Fruit fly (Drosophila melanogaster) whole organism, embryonic: ENCODE results near the gene Plc21C.

ENCODE experiments used
- CG11398 ChIP-seq: fragments of 200-800 bp; sonication (Bioruptor generic); optimal IDR thresholded peaks from 2 replicates; lab custom pipeline; 2016; ENCODE audit warnings: missing biosample characterization, missing genetic modification characterization
- CG12071 ChIP-seq: fragments of 200-800 bp; sonication (Bioruptor generic); optimal IDR thresholded peaks from 3 replicates; lab custom pipeline; 2018; ENCODE audit warnings: missing biosample characterization, mild to moderate bottlenecking, missing genetic modification characterization
- CG12391 ChIP-seq: fragments of 200-800 bp; sonication (Bioruptor generic); optimal IDR thresholded peaks from 3 replicates; lab custom pipeline; 2018; ENCODE audit warnings: missing biosample characterization, mild to moderate bottlenecking, missing genetic modification characterization, moderate library complexity
- CG15601 ChIP-seq: fragments of 200-800 bp; sonication (Bioruptor generic); optimal IDR thresholded peaks from 3 replicates; lab custom pipeline; 2019; ENCODE audit warnings: missing biosample characterization, mild to moderate bottlenecking, missing genetic modification characterization, moderate library complexity
- CG16779 ChIP-seq: fragments of 200-800 bp; sonication (Bioruptor generic); IDR thresholded peaks from 2 replicates; pipeline ENCODE4 v1.3.6; 2022; ENCODE audit warnings: missing biosample characterization, missing genetic modification characterization
- CG16813 ChIP-seq: fragments of 200-800 bp; sonication (Bioruptor generic); IDR thresholded peaks from 3 replicates; pipeline ENCODE4 v1.3.6; 2022; ENCODE audit warnings: missing biosample characterization, missing genetic modification characterization; ENCODE audit not compliant: partially characterized antibody
- CG18262 ChIP-seq: fragments of 200-800 bp; optimal IDR thresholded peaks from 3 replicates; lab custom pipeline; 2019; ENCODE audit warnings: missing biosample characterization, mild to moderate bottlenecking, missing genetic modification characterization, moderate library complexity
- CG18599 ChIP-seq: fragments of 200-800 bp; sonication (Bioruptor generic); optimal IDR thresholded peaks from 3 replicates; lab custom pipeline; 2017; ENCODE audit warnings: missing biosample characterization, missing genetic modification characterization, mild to moderate bottlenecking, moderate library complexity, missing genetic modification reagents
- CG4424 ChIP-seq: fragments of 200-800 bp; sonication (Bioruptor generic); optimal IDR thresholded peaks from 3 replicates; lab custom pipeline; 2016; ENCODE audit warnings: missing biosample characterization, missing genetic modification characterization
- CG6813 ChIP-seq: fragments of 200-800 bp; sonication (Bioruptor generic); optimal IDR thresholded peaks from 2 replicates; lab custom pipeline; 2017; ENCODE audit warnings: missing biosample characterization, missing genetic modification characterization, mild to moderate bottlenecking, moderate library complexity, missing genetic modification reagents
- CG7357 ChIP-seq: fragments of 200-800 bp; sonication (Bioruptor generic); IDR thresholded peaks from 3 replicates; pipeline ENCODE4 v1.3.6; 2022; ENCODE audit warnings: missing biosample characterization, missing genetic modification characterization
- CG7839 ChIP-seq: fragments of 200-800 bp; sonication (Bioruptor generic); optimal IDR thresholded peaks from 3 replicates; lab custom pipeline; 2018; ENCODE audit warnings: missing biosample characterization, mild to moderate bottlenecking, missing genetic modification characterization, moderate library complexity
- CG7928 ChIP-seq: fragments of 200-800 bp; sonication (Bioruptor generic); optimal IDR thresholded peaks from 2 replicates; lab custom pipeline; 2017; ENCODE audit warnings: missing biosample characterization, mild to moderate bottlenecking, missing genetic modification characterization
- CG8089 ChIP-seq: fragments of 200-800 bp; sonication (Bioruptor generic); optimal IDR thresholded peaks from 3 replicates; lab custom pipeline; 2016; ENCODE audit warnings: missing biosample characterization, missing genetic modification characterization
- CG8290 ChIP-seq, 3 experiments: fragments of 200-800 bp; sonication (Bioruptor generic); optimal IDR thresholded peaks; 2 replicates each; lab custom pipeline; 2016 to 2019; ENCODE audit warnings: missing biosample characterization in 3 of 3, missing genetic modification characterization in 3 of 3, mild to moderate bottlenecking in 2 of 3, moderate library complexity in 1 of 3
- CG8944 ChIP-seq: fragments of 200-800 bp; sonication (Bioruptor generic); optimal IDR thresholded peaks from 3 replicates; lab custom pipeline; 2016; ENCODE audit warnings: missing biosample characterization, missing genetic modification characterization
- Dip3 ChIP-seq: fragments of 200-800 bp; sonication (Bioruptor generic); optimal IDR thresholded peaks from 3 replicates; lab custom pipeline; 2016; ENCODE audit warnings: missing biosample characterization, missing genetic modification characterization
- Elba2 ChIP-seq: fragments of 200-800 bp; sonication (Bioruptor generic); optimal IDR thresholded peaks from 3 replicates; lab custom pipeline; 2016; ENCODE audit warnings: missing biosample characterization, missing genetic modification characterization
- HHEX ChIP-seq: fragments of 200-800 bp; sonication (Bioruptor generic); optimal IDR thresholded peaks from 3 replicates; lab custom pipeline; 2017; ENCODE audit warnings: missing biosample characterization, mild to moderate bottlenecking, missing genetic modification characterization, missing genetic modification reagents
- Hmx ChIP-seq: fragments of 200-800 bp; sonication (Bioruptor generic); optimal IDR thresholded peaks from 2 replicates; lab custom pipeline; 2016; ENCODE audit warnings: missing biosample characterization, missing genetic modification characterization
- Kr ChIP-seq: fragments of 200-800 bp; sonication (Bioruptor generic); optimal IDR thresholded peaks from 2 replicates; lab custom pipeline; 2017; ENCODE audit warnings: missing biosample characterization, mild to moderate bottlenecking, missing genetic modification characterization
- MBD-R2 ChIP-seq: fragments of 200-800 bp; sonication (Bioruptor generic); IDR thresholded peaks from 2 replicates; pipeline ENCODE4 v1.3.6; 2022; ENCODE audit warnings: missing biosample characterization, missing genetic modification characterization
- Nf-YA ChIP-seq: fragments of 200-800 bp; sonication (Bioruptor generic); IDR thresholded peaks from 2 replicates; pipeline ENCODE4 v1.3.6; 2022; ENCODE audit warnings: missing biosample characterization, missing genetic modification characterization
- PHDP ChIP-seq: fragments of 200-800 bp; sonication (Bioruptor generic); optimal IDR thresholded peaks from 3 replicates; lab custom pipeline; 2018; ENCODE audit warnings: missing biosample characterization, mild to moderate bottlenecking, missing genetic modification characterization, moderate library complexity
- Pdp1 ChIP-seq, 2 experiments: fragments of 200-800 bp; sonication (Bioruptor generic); optimal IDR thresholded peaks; 3 replicates each; lab custom pipeline; 2016; ENCODE audit warnings: missing biosample characterization in 2 of 2, missing genetic modification characterization in 2 of 2, mild to moderate bottlenecking in 1 of 2, moderate library complexity in 1 of 2
- Poxn ChIP-seq: fragments of 200-800 bp; sonication (Bioruptor generic); IDR thresholded peaks from 2 replicates; pipeline ENCODE4 v1.3.6; 2022; ENCODE audit warnings: missing biosample characterization, missing genetic modification characterization
- Rx ChIP-seq: fragments of 200-800 bp; sonication (Bioruptor generic); IDR thresholded peaks from 2 replicates; pipeline ENCODE4 v1.3.6; 2022; ENCODE audit warnings: missing biosample characterization, missing genetic modification characterization
- Side ChIP-seq: fragments of 200-800 bp; sonication (Bioruptor generic); optimal IDR thresholded peaks from 2 replicates; lab custom pipeline; 2016; ENCODE audit warnings: missing biosample characterization, missing genetic modification characterization
- Sry-β ChIP-seq: fragments of 200-800 bp; sonication (Bioruptor generic); optimal IDR thresholded peaks from 2 replicates; lab custom pipeline; 2018; ENCODE audit warnings: missing biosample characterization, mild to moderate bottlenecking, missing genetic modification characterization, moderate library complexity
- Sry-δ ChIP-seq: fragments of 200-800 bp; sonication (Bioruptor generic); optimal IDR thresholded peaks from 2 replicates; lab custom pipeline; 2016; ENCODE audit warnings: missing biosample characterization, missing genetic modification characterization
- Usf ChIP-seq: fragments of 200-800 bp; sonication (Bioruptor generic); optimal IDR thresholded peaks from 2 replicates; lab custom pipeline; 2017; ENCODE audit warnings: missing genotype, missing biosample characterization, missing genetic modification characterization
- Xbp1 ChIP-seq: fragments of 200-800 bp; sonication (Bioruptor generic); optimal IDR thresholded peaks from 3 replicates; lab custom pipeline; 2016; ENCODE audit warnings: missing biosample characterization, mild to moderate bottlenecking, missing genetic modification characterization
- ac ChIP-seq: fragments of 200-800 bp; sonication (Bioruptor generic); optimal IDR thresholded peaks from 3 replicates; lab custom pipeline; 2017; ENCODE audit warnings: missing biosample characterization, mild to moderate bottlenecking, missing genetic modification characterization
- al ChIP-seq: fragments of 200-800 bp; sonication (Bioruptor generic); IDR thresholded peaks from 2 replicates; pipeline ENCODE4 v1.3.6; 2022; ENCODE audit warnings: missing biosample characterization, missing genetic modification characterization
- aop ChIP-seq: fragments of 200-800 bp; sonication (Bioruptor generic); IDR thresholded peaks from 2 replicates; pipeline ENCODE4 v1.3.6; 2022; ENCODE audit warnings: missing biosample characterization, missing genetic modification characterization
- az2 ChIP-seq: fragments of 200-800 bp; sonication (Bioruptor generic); optimal IDR thresholded peaks from 3 replicates; lab custom pipeline; 2016; ENCODE audit warnings: missing biosample characterization, missing genetic modification characterization
- chif ChIP-seq, 2 experiments: fragments of 200-800 bp; sonication (Bioruptor generic); optimal IDR thresholded peaks; 3 replicates each; lab custom pipeline; 2016; ENCODE audit warnings: missing biosample characterization in 2 of 2, missing genetic modification characterization in 2 of 2
- crc ChIP-seq: fragments of 200-800 bp; sonication (Bioruptor generic); optimal IDR thresholded peaks from 2 replicates; lab custom pipeline; 2016; ENCODE audit warnings: missing biosample characterization, missing genetic modification characterization
- dan ChIP-seq: fragments of 200-800 bp; sonication (Bioruptor generic); IDR thresholded peaks from 2 replicates; pipeline ENCODE4 v1.3.6; 2022; ENCODE audit warnings: missing biosample characterization, missing genetic modification characterization
- fd96Cb ChIP-seq: fragments of 200-800 bp; sonication (Bioruptor generic); optimal IDR thresholded peaks from 2 replicates; lab custom pipeline; 2018; ENCODE audit warnings: missing biosample characterization, mild to moderate bottlenecking, missing genetic modification characterization, moderate library complexity
- grau ChIP-seq: fragments of 200-800 bp; optimal IDR thresholded peaks from 3 replicates; lab custom pipeline; 2019; ENCODE audit warnings: missing biosample characterization, mild to moderate bottlenecking, missing genetic modification characterization, moderate library complexity
- gt ChIP-seq: fragments of 200-800 bp; sonication (Bioruptor generic); IDR thresholded peaks from 2 replicates; pipeline ENCODE4 v1.3.6; 2022; ENCODE audit warnings: missing biosample characterization, missing genetic modification characterization
- kay ChIP-seq: fragments of 200-800 bp; sonication (Bioruptor generic); optimal IDR thresholded peaks from 2 replicates; lab custom pipeline; 2016; ENCODE audit warnings: missing biosample characterization, missing genetic modification characterization
- oc ChIP-seq: fragments of 200-800 bp; sonication (Bioruptor generic); optimal IDR thresholded peaks from 2 replicates; lab custom pipeline; 2018; ENCODE audit warnings: missing biosample characterization, mild to moderate bottlenecking, missing genetic modification characterization, moderate library complexity
- repo ChIP-seq: fragments of 200-800 bp; sonication (Bioruptor generic); optimal IDR thresholded peaks from 2 replicates; lab custom pipeline; 2016; ENCODE audit warnings: missing biosample characterization, missing genetic modification characterization
- rib ChIP-seq: fragments of 200-800 bp; sonication (Bioruptor generic); IDR thresholded peaks from 2 replicates; pipeline ENCODE4 v1.3.6; 2022; ENCODE audit warnings: missing biosample characterization, missing genetic modification characterization
- sug ChIP-seq: fragments of 200-800 bp; optimal IDR thresholded peaks from 2 replicates; lab custom pipeline; 2019; ENCODE audit warnings: missing biosample characterization, mild to moderate bottlenecking, missing genetic modification characterization, moderate library complexity
- ttk ChIP-seq: fragments of 200-800 bp; sonication (Bioruptor generic); IDR thresholded peaks from 2 replicates; pipeline ENCODE4 v2.1.2; 2022; ENCODE audit warnings: missing biosample characterization, missing genetic modification characterization
- tx ChIP-seq: fragments of 200-800 bp; sonication (Bioruptor generic); optimal IDR thresholded peaks from 2 replicates; lab custom pipeline; 2016; ENCODE audit warnings: missing biosample characterization, missing genetic modification characterization
- wdn ChIP-seq: fragments of 200-800 bp; sonication (Bioruptor generic); IDR thresholded peaks from 2 replicates; pipeline ENCODE4 v1.3.6; 2022; ENCODE audit warnings: missing biosample characterization, missing genetic modification characterization

Gene Plc21C

dm6 chr2L:286421-286820, 19.3 kb upstream of the Plc21C start (continued):
- TF ChIP-seq CG18599 (GFP tag; lab: Kevin White, UChicago) (peak; percentile 93), Pdp1 (GFP tag; optimal IDR thresholded peaks at IDR 0.05; lab: Kevin White, UChicago) (peak; percentile 46 to 71), Xbp1 (GFP tag; lab: Kevin White, UChicago) (peak; percentile 75), ac (no peak), al (GFP tag; lab: Robert Waterston, UW) (peak; percentile 55; the same call in 1 of the 2 replicates), crc (GFP tag; lab: Kevin White, UChicago) (peak; percentile 46), aop (GFP tag; lab: Robert Waterston, UW) (peak; percentile 66), Side (GFP tag; lab: Kevin White, UChicago) (peak; percentile 34), CG12071 (GFP tag; lab: Kevin White, UChicago) (peak; percentile 67), MBD-R2 (peak; percentile 59), Sry-δ (GFP tag; lab: Kevin White, UChicago) (peak; percentile 31), Hmx (no peak), CG6813 (peak; percentile 59), oc (tag; lab: Kevin White, UChicago) (peak; percentile 27), PHDP (tag; lab: Kevin White, UChicago) (peak; percentile 69), HHEX (peak; percentile 47), Sry-β (GFP tag; lab: Kevin White, UChicago) (no peak), chif (GFP tag; optimal IDR thresholded peaks at IDR 0.05; lab: Kevin White, UChicago) (peak; percentile 41 to 56), grau (tag; lab: Kevin White, UChicago) (peak; percentile 98), Dip3 (GFP tag; lab: Kevin White, UChicago) (peak; percentile 77), tx (GFP tag; lab: Kevin White, UChicago) (peak; percentile 70), CG15601 (tag; lab: Kevin White, UChicago) (no peak), wdn (GFP tag; lab: Robert Waterston, UW) (peak; percentile 56; the same call in 1 of the 2 replicates), CG16813 (no peak), CG18262 (tag; lab: Kevin White, UChicago) (peak; percentile 26), kay (GFP tag; lab: Kevin White, UChicago) (peak; percentile 25), Poxn (peak; percentile 4; the same call in 1 of the 2 replicates), CG4424 (GFP tag; lab: Kevin White, UChicago) (peak; percentile 29), CG7839 (tag; lab: Kevin White, UChicago) (peak; percentile 73), dan (GFP tag; lab: Robert Waterston, UW) (no peak), CG8089 (GFP tag; lab: Kevin White, UChicago) (peak; percentile 13), Rx (GFP tag; lab: Robert Waterston, UW) (peak; percentile 63; the same call in 1 of the 2 replicates), Nf-YA (no peak), CG16779 (GFP tag; lab: Robert Waterston, UW) (peak; percentile 55; the same call in 1 of the 2 replicates), CG7928 (GFP tag; lab: Kevin White, UChicago) (peak; percentile 31), ttk (peak; percentile 49; the same call in 1 of the 2 replicates), rib (GFP tag; lab: Robert Waterston, UW) (peak; percentile 69; the same call in 1 of the 2 replicates), Kr (GFP tag; lab: Kevin White, UChicago) (no peak), sug (peak; percentile 68), CG8944 (peak; percentile 54), CG7357 (GFP tag; lab: Robert Waterston, UW) (peak; percentile 37; the same call in 1 of the 3 replicates), Usf (GFP tag; lab: Kevin White, UChicago) (peak; percentile 35), repo (peak; percentile 22), CG12391 (tag; lab: Kevin White, UChicago) (peak; percentile 65), Elba2 (no peak), fd96Cb (tag; lab: Kevin White, UChicago) (peak; percentile 12), CG8290 (GFP tag; optimal IDR thresholded peaks at IDR 0.05; lab: Kevin White, UChicago) (no peak), CG8290 (tag; optimal IDR thresholded peaks at IDR 0.05; lab: Kevin White, UChicago) (peak in 1 of 2 experiments; percentile 97), az2 (GFP tag; lab: Kevin White, UChicago) (peak; percentile 62), CG11398 (GFP tag; lab: Kevin White, UChicago) (peak; percentile 44), gt (GFP tag; lab: Robert Waterston, UW) (no peak)
